Fruit fly (Drosophila melanogaster) S2 (cell line): Measurements from ENCODE around the gene CG31612.
A peak's percentile ranks its signal among the peaks of the same experiment; 100 is the strongest.

Experiments
- CG8478 ChIP-seq: fragments of >200 bp; optimal IDR thresholded peaks from 2 replicates; lab custom pipeline; 2018
- CTCF ChIP-seq, 2 experiments: fragments of >200 bp; optimal IDR thresholded peaks; 2 replicates each; lab custom pipeline; 2018

Gene CG31612

dm6 chr2L:21789456-21790065 lies 5.7 kb downstream of the CG31612 start:
- no peak for TF ChIP-seq CG8478
- no peak for TF ChIP-seq CTCF (optimal IDR thresholded peaks at IDR 0.05; lab: Kevin White, UChicago)

dm6 chr2L:21786991-21787390 lies 8.3 kb downstream of the CG31612 start:
- TF ChIP-seq CTCF (optimal IDR thresholded peaks at IDR 0.05; lab: Kevin White, UChicago) (no peak), CG8478 (no peak)

dm6 chr2L:21784790-21785425 lies 10.3 kb downstream of the CG31612 start:
- TF ChIP-seq CTCF (optimal IDR thresholded peaks at IDR 0.05; lab: Kevin White, UChicago) = no peak
- TF ChIP-seq CG8478 = no peak

dm6 chr2L:21783965-21784364 lies 11.3 kb downstream of the CG31612 start, which contains the start of gene CG11630:
TSS of gene CG11630 (minus strand) at chr2L:21784065.
- TF ChIP-seq CG8478 = no peak
- TF ChIP-seq CTCF (optimal IDR thresholded peaks at IDR 0.05; lab: Kevin White, UChicago) = no peak

- TF ChIP-seq CTCF (optimal IDR thresholded peaks at IDR 0.05; lab: Kevin White, UChicago) = no peak
- TF ChIP-seq CG8478 = no peak
Observed at dm6 chr2L:21769461-21769860, 25.8 kb downstream of the CG31612 start.

dm6 chr2L:21764934-21765333 lies 30.3 kb downstream of the CG31612 start:
- TF ChIP-seq CTCF (optimal IDR thresholded peaks at IDR 0.05; lab: Kevin White, UChicago) (no peak), CG8478 (no peak)

dm6 chr2L:21758067-21758398 lies 37.2 kb downstream of the CG31612 start:
- TF ChIP-seq CTCF (optimal IDR thresholded peaks at IDR 0.05; lab: Kevin White, UChicago) (no peak), CG8478 (no peak)

dm6 chr2L:21757264-21758066 lies 37.8 kb downstream of the CG31612 start, which contains the start of the genes step and CG1416:
TSS of gene step (minus strand) at chr2L:21757466.
TSS of gene CG1416 (plus strand) at chr2L:21758010.
- TF ChIP-seq CTCF (optimal IDR thresholded peaks at IDR 0.05; lab: Kevin White, UChicago) (peak in 1 of 2 experiments; percentile 36), CG8478 (no peak)

dm6 chr2L:21756696-21757095 lies 38.6 kb downstream of the CG31612 start:
- TF ChIP-seq CG8478 (no peak), CTCF (optimal IDR thresholded peaks at IDR 0.05; lab: Kevin White, UChicago) (no peak)

- TF ChIP-seq CG8478 (no peak), CTCF (optimal IDR thresholded peaks at IDR 0.05; lab: Kevin White, UChicago) (no peak)
Observed at dm6 chr2L:21755310-21755709, 39.9 kb downstream of the CG31612 start.

- TF ChIP-seq CG8478 (no peak), CTCF (optimal IDR thresholded peaks at IDR 0.05; lab: Kevin White, UChicago) (no peak)
Observed at dm6 chr2L:21754011-21754410, 41.2 kb downstream of the CG31612 start.

dm6 chr2L:21753448-21753908 lies 41.8 kb downstream of the CG31612 start:
- TF ChIP-seq CG8478 (no peak), CTCF (optimal IDR thresholded peaks at IDR 0.05; lab: Kevin White, UChicago) (no peak)

- no peak for TF ChIP-seq CTCF (optimal IDR thresholded peaks at IDR 0.05; lab: Kevin White, UChicago)
- TF ChIP-seq CG8478 = no peak
Observed at dm6 chr2L:21752798-21753197, 42.4 kb downstream of the CG31612 start.

- TF ChIP-seq CG8478 (no peak), CTCF (optimal IDR thresholded peaks at IDR 0.05; lab: Kevin White, UChicago) (no peak)
Observed at dm6 chr2L:21748949-21749348, 46.3 kb downstream of the CG31612 start.

dm6 chr2L:21726097-21726496 lies 69.2 kb downstream of the CG31612 start:
- TF ChIP-seq CTCF (optimal IDR thresholded peaks at IDR 0.05; lab: Kevin White, UChicago) = no peak
- no peak for TF ChIP-seq CG8478
